Worm (Caenorhabditis elegans) whole organism, L3 larva: ENCODE data around the gene Y42H9AR.1.

Experiments
- R02D3.7 ChIP-seq: fragments of 150-350 bp; optimal IDR thresholded peaks from 2 replicates; lab custom pipeline; 2014; ENCODE audit warnings: missing biosample characterization, missing genetic modification characterization
- aly-2 ChIP-seq: fragments of 150-350 bp; optimal IDR thresholded peaks from 2 replicates; lab custom pipeline; 2014; ENCODE audit warnings: missing biosample characterization, missing genetic modification characterization
- ceh-16 ChIP-seq: sonication (generic microtip); optimal IDR thresholded peaks from 2 replicates; lab custom pipeline; 2017; ENCODE audit warnings: missing biosample characterization, missing genetic modification characterization
- ceh-28 ChIP-seq: fragments of 150-350 bp; optimal IDR thresholded peaks from 2 replicates; lab custom pipeline; 2014; ENCODE audit warnings: missing biosample characterization, missing genetic modification reagents, missing genetic modification characterization
- ceh-82 ChIP-seq: fragments of 150-350 bp; optimal IDR thresholded peaks from 2 replicates; lab custom pipeline; 2014; ENCODE audit warnings: missing biosample characterization, missing genetic modification characterization
- ceh-9 ChIP-seq: sonication (generic microtip); optimal IDR thresholded peaks from 2 replicates; lab custom pipeline; 2018; ENCODE audit warnings: missing biosample characterization, missing genetic modification characterization
- daf-12 ChIP-seq: fragments of 150-350 bp; optimal IDR thresholded peaks from 2 replicates; lab custom pipeline; 2014; ENCODE audit warnings: missing biosample characterization, missing genetic modification reagents, missing genetic modification characterization
- egl-5 ChIP-seq: fragments of 150-350 bp; optimal IDR thresholded peaks from 2 replicates; lab custom pipeline; 2017; ENCODE audit warnings: missing biosample characterization, missing genetic modification reagents, missing genetic modification characterization, inconsistent platforms
- elt-2 ChIP-seq: sonication (generic microtip); optimal IDR thresholded peaks from 2 replicates; lab custom pipeline; 2016; ENCODE audit warnings: missing genetic modification reagents, mild to moderate bottlenecking, missing genetic modification characterization, missing compliant biosample characterization
- elt-3 ChIP-seq, 3 experiments: fragments of 150-350 bp in 1 of 3; sonication (generic microtip) in 2 of 3; optimal IDR thresholded peaks; 2 replicates in 2 of 3; 4 replicates in 1 of 3; lab custom pipeline; 2014 to 2017; ENCODE audit warnings: missing biosample characterization in 3 of 3, missing genetic modification characterization in 3 of 3
- eor-1 ChIP-seq, 2 experiments: fragments of 150-350 bp; optimal IDR thresholded peaks; 2 replicates each; lab custom pipeline; 2014 to 2018; ENCODE audit warnings: missing biosample characterization in 2 of 2, missing genetic modification characterization in 2 of 2
- fkh-10 ChIP-seq: sonication (generic microtip); optimal IDR thresholded peaks from 2 replicates; lab custom pipeline; 2017; ENCODE audit warnings: missing biosample characterization, missing genetic modification reagents, missing genetic modification characterization
- fkh-2 ChIP-seq: fragments of 150-350 bp; optimal IDR thresholded peaks from 2 replicates; lab custom pipeline; 2014; ENCODE audit warnings: missing biosample characterization, missing genetic modification reagents, missing genetic modification characterization
- fos-1 ChIP-seq: fragments of 150-350 bp; optimal IDR thresholded peaks from 2 replicates; lab custom pipeline; 2014; ENCODE audit warnings: missing biosample characterization, missing genetic modification characterization
- jun-1 ChIP-seq: fragments of 150-350 bp; optimal IDR thresholded peaks from 2 replicates; lab custom pipeline; 2014; ENCODE audit warnings: missing biosample characterization, missing genetic modification reagents, missing genetic modification characterization
- lin-15B ChIP-seq: fragments of 150-350 bp; optimal IDR thresholded peaks from 2 replicates; lab custom pipeline; 2014; ENCODE audit warnings: missing biosample characterization, missing genetic modification characterization
- lin-39 ChIP-seq: fragments of 150-350 bp; optimal IDR thresholded peaks from 2 replicates; lab custom pipeline; 2018; ENCODE audit warnings: missing biosample characterization, missing genetic modification reagents, missing genetic modification characterization
- mdl-1 ChIP-seq: fragments of 150-350 bp; optimal IDR thresholded peaks from 2 replicates; lab custom pipeline; 2014; ENCODE audit warnings: missing biosample characterization, missing genetic modification characterization
- nfya-1 ChIP-seq: sonication (generic microtip); optimal IDR thresholded peaks from 2 replicates; lab custom pipeline; 2017; ENCODE audit warnings: missing genetic modification characterization, mild to moderate bottlenecking, missing compliant biosample characterization, antibody characterized with exemption, moderate library complexity; ENCODE audit not compliant: insufficient read depth
- nhr-11 ChIP-seq: fragments of 150-350 bp; optimal IDR thresholded peaks from 2 replicates; lab custom pipeline; 2014; ENCODE audit warnings: missing biosample characterization, missing genetic modification characterization
- nhr-12 ChIP-seq: fragments of 150-350 bp; optimal IDR thresholded peaks from 2 replicates; lab custom pipeline; 2014; ENCODE audit warnings: missing biosample characterization, missing genetic modification characterization
- nhr-23 ChIP-seq: fragments of 150-350 bp; optimal IDR thresholded peaks from 2 replicates; lab custom pipeline; 2014; ENCODE audit warnings: missing biosample characterization, missing genetic modification reagents, missing genetic modification characterization
- nhr-237 ChIP-seq: fragments of 150-350 bp; optimal IDR thresholded peaks from 2 replicates; lab custom pipeline; 2014; ENCODE audit warnings: missing biosample characterization, missing genetic modification characterization
- nhr-25 ChIP-seq: sonication (generic microtip); optimal IDR thresholded peaks from 2 replicates; lab custom pipeline; 2017; ENCODE audit warnings: missing biosample characterization, missing genetic modification characterization
- nhr-28 ChIP-seq: fragments of 150-350 bp; optimal IDR thresholded peaks from 2 replicates; lab custom pipeline; 2014; ENCODE audit warnings: missing biosample characterization, missing genetic modification characterization
- nhr-43 ChIP-seq: sonication (generic microtip); optimal IDR thresholded peaks from 2 replicates; lab custom pipeline; 2016; ENCODE audit warnings: mild to moderate bottlenecking, missing genetic modification characterization, missing compliant biosample characterization; ENCODE audit not compliant: poor library complexity, severe bottlenecking
- nhr-76 ChIP-seq: fragments of 150-350 bp; sonication (generic microtip); optimal IDR thresholded peaks from 5 replicates; lab custom pipeline; 2014; ENCODE audit warnings: missing biosample characterization, missing genetic modification characterization
- pha-4 ChIP-seq: fragments of 150-350 bp; optimal IDR thresholded peaks from 2 replicates; lab custom pipeline; 2014; ENCODE audit warnings: missing biosample characterization, missing genetic modification reagents, missing genetic modification characterization
- pqm-1 ChIP-seq: fragments of 150-350 bp; optimal IDR thresholded peaks from 2 replicates; lab custom pipeline; 2017; ENCODE audit warnings: missing biosample characterization, missing genetic modification characterization, inconsistent platforms
- sea-2 ChIP-seq: fragments of 150-350 bp; sonication (generic microtip); optimal IDR thresholded peaks from 4 replicates; lab custom pipeline; 2014; ENCODE audit warnings: missing biosample characterization, missing genetic modification reagents, missing genetic modification characterization
- skn-1 ChIP-seq: fragments of 150-350 bp; optimal IDR thresholded peaks from 2 replicates; lab custom pipeline; 2014; ENCODE audit warnings: missing biosample characterization, missing genetic modification characterization
- unc-39 ChIP-seq: sonication (generic microtip); optimal IDR thresholded peaks from 4 replicates; lab custom pipeline; 2017; ENCODE audit warnings: missing biosample characterization, missing genetic modification characterization
- unc-62 ChIP-seq: fragments of 150-350 bp; sonication (generic microtip); optimal IDR thresholded peaks from 4 replicates; lab custom pipeline; 2014; ENCODE audit warnings: missing biosample characterization, missing genetic modification reagents, missing genetic modification characterization
- zag-1 ChIP-seq: fragments of 150-350 bp; optimal IDR thresholded peaks from 2 replicates; lab custom pipeline; 2014; ENCODE audit warnings: missing biosample characterization, missing genetic modification characterization

Gene Y42H9AR.1

DNA sequence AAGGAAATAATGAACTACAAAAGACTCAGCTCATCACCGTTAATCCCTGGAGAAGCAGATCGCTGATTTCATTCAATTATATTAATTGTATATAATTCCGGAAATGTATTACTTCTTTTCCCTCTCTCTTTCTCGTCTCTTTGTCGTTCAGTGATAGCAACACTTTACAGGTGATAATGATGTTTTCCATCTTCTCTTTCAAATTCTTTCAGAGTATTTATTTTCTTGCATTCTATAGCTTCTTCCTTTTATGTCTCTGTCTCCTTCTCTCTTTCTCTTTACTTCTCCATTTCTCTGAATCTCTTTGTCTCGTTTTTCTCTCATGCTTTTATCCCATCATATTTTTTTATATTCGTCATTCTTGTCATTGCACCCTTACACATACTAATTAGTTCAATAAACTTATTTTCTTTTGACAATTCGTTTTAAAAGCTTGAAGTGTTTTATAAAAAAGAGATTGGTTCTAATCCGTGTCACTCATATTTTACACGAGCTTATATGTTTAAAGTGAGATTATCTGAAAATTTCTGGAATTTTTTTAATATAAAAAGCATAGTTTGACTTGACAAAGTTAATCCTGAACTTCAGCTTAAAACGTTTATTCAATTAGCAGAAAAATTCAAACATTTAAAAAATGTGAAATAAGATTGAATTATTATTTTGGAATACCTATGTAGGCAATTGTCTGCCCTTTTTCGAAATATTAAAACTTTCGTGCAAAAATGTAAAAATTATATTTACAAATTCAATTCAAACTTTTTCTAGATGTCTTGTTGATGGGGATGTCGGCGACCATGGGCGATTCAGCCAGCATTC is 29.8 kb downstream of the Y42H9AR.1 start, which contains the start of gene pmk-2:
Gene pmk-2, plus strand, starts transcription at position 766 of the 816 bp plus-strand sequence.
- TF ChIP-seq nhr-11 (no peak), nhr-76 (tag; lab: Kevin White, UChicago) (no peak), nhr-237 (no peak), unc-39 (tag; lab: Kevin White, UChicago) (no peak), ceh-9 (tag; lab: Kevin White, UChicago) (no peak), nfya-1 (tag; lab: Kevin White, UChicago) (peak; percentile 29), skn-1 (peak; percentile 14), ceh-28 (no peak), elt-2 (tag; lab: Kevin White, UChicago) (peak; percentile 40), daf-12 (tag; lab: Kevin White, UChicago) (no peak), jun-1 (tag; lab: Kevin White, UChicago) (peak; percentile 3), lin-15B (tag; lab: Kevin White, UChicago) (no peak), nhr-12 (tag; lab: Kevin White, UChicago) (no peak), egl-5 (tag; lab: Kevin White, UChicago) (no peak), eor-1 (tag; optimal IDR thresholded peaks at IDR 0.05; lab: Kevin White, UChicago) (no peak), fkh-10 (GFP tag; lab: Kevin White, UChicago) (no peak)

DNA sequence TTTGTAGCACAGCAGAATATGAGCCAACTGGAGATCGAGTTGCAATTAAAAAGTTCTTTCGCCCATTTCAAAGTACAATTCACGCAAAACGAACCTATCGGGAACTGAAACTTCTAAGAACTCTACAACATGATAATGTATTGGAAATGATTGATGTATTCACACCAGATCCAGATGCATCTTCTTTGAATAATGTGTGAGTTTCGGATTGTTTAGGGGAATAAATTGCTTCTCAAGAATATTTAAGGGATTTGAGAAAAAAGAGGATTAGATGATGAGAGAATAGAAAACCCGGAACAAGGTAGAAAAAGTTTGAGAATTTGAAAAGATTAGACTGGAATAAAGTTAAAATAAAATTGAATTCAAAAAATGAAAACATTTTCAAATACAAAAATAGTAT is 31.1 kb downstream of the Y42H9AR.1 start:
- TF ChIP-seq eor-1 (tag; optimal IDR thresholded peaks at IDR 0.05; lab: Kevin White, UChicago): no peak
- TF ChIP-seq fkh-2: no peak
- no peak for TF ChIP-seq fkh-10 (GFP tag; lab: Kevin White, UChicago)
- TF ChIP-seq nhr-23: no peak
- no peak for TF ChIP-seq nhr-12 (tag; lab: Kevin White, UChicago)
- no peak for TF ChIP-seq elt-3 (tag; optimal IDR thresholded peaks at IDR 0.05; lab: Kevin White, UChicago)
- TF ChIP-seq lin-39 (tag; lab: Kevin White, UChicago): no peak
- no peak for TF ChIP-seq daf-12 (tag; lab: Kevin White, UChicago)

DNA sequence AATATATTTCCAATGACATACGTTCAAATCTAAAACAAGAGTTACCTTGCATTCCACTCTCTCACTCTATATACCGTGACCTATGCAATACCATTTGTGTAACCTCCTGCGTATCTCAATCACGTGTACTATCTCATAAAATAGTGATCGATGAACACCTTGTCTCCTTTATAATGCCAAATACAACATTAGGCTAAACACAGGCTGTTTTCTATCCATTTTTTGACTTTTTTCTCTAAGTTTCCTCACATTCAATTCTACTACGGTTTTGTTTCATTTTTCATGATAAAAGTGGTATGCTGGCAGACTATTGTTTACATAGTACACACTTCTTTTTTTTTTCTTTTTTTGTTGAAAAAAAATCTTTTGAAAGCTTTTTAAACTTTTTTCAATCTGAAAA is 33.1 kb downstream of the Y42H9AR.1 start:
- TF ChIP-seq pha-4 (peak; percentile 92), ceh-28 (peak; percentile 67), nhr-25 (peak; percentile 81), nfya-1 (tag; lab: Kevin White, UChicago) (peak; percentile 16), unc-62 (GFP tag; lab: Kevin White, UChicago) (no peak), ceh-82 (tag; lab: Kevin White, UChicago) (no peak), elt-2 (tag; lab: Kevin White, UChicago) (peak; percentile 44), mdl-1 (peak; percentile 79), aly-2 (tag; lab: Kevin White, UChicago) (no peak), pqm-1 (tag; lab: Kevin White, UChicago) (peak; percentile 36), nhr-23 (peak; percentile 46), daf-12 (tag; lab: Kevin White, UChicago) (no peak)

DNA sequence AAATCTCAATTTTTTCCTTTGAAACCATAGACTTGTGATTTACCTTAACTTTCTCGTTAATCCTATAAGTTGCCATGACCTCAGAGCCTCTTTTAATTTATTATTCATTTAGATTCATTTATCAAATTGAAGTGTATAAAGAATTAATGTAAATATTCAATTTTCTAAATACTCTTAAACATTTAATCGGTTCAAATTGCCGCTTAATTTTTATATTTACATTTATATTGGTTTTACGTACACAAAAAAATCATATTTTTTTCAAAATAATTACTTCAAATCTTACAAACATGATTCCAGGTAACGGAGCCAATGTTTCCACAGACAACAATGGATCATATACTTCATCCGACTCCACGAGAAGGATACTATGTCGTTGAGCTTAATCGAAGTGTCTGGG is 35.3 kb downstream of the Y42H9AR.1 start, which contains the start of gene pmk-1:
Gene pmk-1, plus strand, starts transcription at position 301 of the 400 bp plus-strand sequence.
- TF ChIP-seq unc-62 (GFP tag; lab: Kevin White, UChicago) (no peak), nhr-23 (no peak), nhr-11 (no peak), fos-1 (tag; lab: Kevin White, UChicago) (no peak), eor-1 (tag; optimal IDR thresholded peaks at IDR 0.05; lab: Kevin White, UChicago) (no peak), skn-1 (no peak), sea-2 (GFP tag; lab: Kevin White, UChicago) (no peak), ceh-16 (tag; lab: Kevin White, UChicago) (no peak), nhr-28 (tag; lab: Kevin White, UChicago) (no peak), nhr-43 (no peak), daf-12 (tag; lab: Kevin White, UChicago) (no peak), R02D3.7 (no peak), mdl-1 (no peak), ceh-9 (tag; lab: Kevin White, UChicago) (no peak), zag-1 (tag; lab: Kevin White, UChicago) (no peak), elt-3 (tag; optimal IDR thresholded peaks at IDR 0.05; lab: Kevin White, UChicago) (no peak)
- TF ChIP-seq, all 47 proteins: peak for 0
